Fruit fly (Drosophila melanogaster) whole organism, embryonic: Measurements from ENCODE around the gene CG42329.

Experiments used
- Abd-B ChIP-seq: fragments of 200-800 bp; sonication (Bioruptor generic); optimal IDR thresholded peaks from 2 replicates; lab custom pipeline; 2018; ENCODE audit warnings: missing biosample characterization, mild to moderate bottlenecking, missing genetic modification characterization, moderate library complexity
- B-H2 ChIP-seq: fragments of 200-800 bp; sonication (Bioruptor generic); optimal IDR thresholded peaks from 2 replicates; lab custom pipeline; 2018; ENCODE audit warnings: missing biosample characterization, mild to moderate bottlenecking, missing genetic modification characterization
- Bgb ChIP-seq: fragments of 200-800 bp; sonication (Bioruptor generic); IDR thresholded peaks from 2 replicates; pipeline ENCODE4 v1.3.6; 2022; ENCODE audit warnings: missing biosample characterization, missing genetic modification characterization; ENCODE audit not compliant: partially characterized antibody
- CG10462 ChIP-seq: fragments of 200-800 bp; sonication (Bioruptor generic); optimal IDR thresholded peaks from 2 replicates; lab custom pipeline; 2016; ENCODE audit warnings: missing biosample characterization, missing genetic modification characterization
- CG11456 ChIP-seq: fragments of 200-800 bp; sonication (Bioruptor generic); IDR thresholded peaks from 3 replicates; pipeline ENCODE4 v1.3.6; 2022; ENCODE audit warnings: missing biosample characterization, missing genetic modification characterization
- CG12071 ChIP-seq: fragments of 200-800 bp; sonication (Bioruptor generic); optimal IDR thresholded peaks from 3 replicates; lab custom pipeline; 2018; ENCODE audit warnings: missing biosample characterization, mild to moderate bottlenecking, missing genetic modification characterization
- CG12104 ChIP-seq: fragments of 200-800 bp; sonication (Bioruptor generic); optimal IDR thresholded peaks from 3 replicates; lab custom pipeline; 2016; ENCODE audit warnings: missing biosample characterization, missing genetic modification characterization
- CG12744 ChIP-seq: fragments of 200-800 bp; sonication (Bioruptor generic); optimal IDR thresholded peaks from 2 replicates; lab custom pipeline; 2016; ENCODE audit warnings: missing biosample characterization, missing genetic modification characterization
- CG13624 ChIP-seq: fragments of 200-800 bp; sonication (Bioruptor generic); optimal IDR thresholded peaks from 2 replicates; lab custom pipeline; 2016; ENCODE audit warnings: missing biosample characterization, missing genetic modification characterization
- CG14710 ChIP-seq: fragments of 200-800 bp; sonication (Bioruptor generic); optimal IDR thresholded peaks from 3 replicates; lab custom pipeline; 2019; ENCODE audit warnings: missing biosample characterization, mild to moderate bottlenecking, missing genetic modification characterization, moderate library complexity
- CG15011 ChIP-seq: fragments of 200-800 bp; sonication (Bioruptor generic); optimal IDR thresholded peaks from 3 replicates; lab custom pipeline; 2018; ENCODE audit warnings: missing biosample characterization, mild to moderate bottlenecking, missing genetic modification characterization
- CG1603 ChIP-seq: fragments of 200-800 bp; sonication (Bioruptor generic); optimal IDR thresholded peaks from 2 replicates; lab custom pipeline; 2019; ENCODE audit warnings: missing biosample characterization, mild to moderate bottlenecking, missing genetic modification characterization, moderate library complexity
- CG17829 ChIP-seq: fragments of 200-800 bp; optimal IDR thresholded peaks from 2 replicates; lab custom pipeline; 2019; ENCODE audit warnings: missing biosample characterization, mild to moderate bottlenecking, missing genetic modification characterization, moderate library complexity
- CG17912 ChIP-seq: fragments of 200-800 bp; sonication (Bioruptor generic); optimal IDR thresholded peaks from 2 replicates; lab custom pipeline; 2018; ENCODE audit warnings: missing biosample characterization, mild to moderate bottlenecking, missing genetic modification characterization
- CG1792 ChIP-seq: fragments of 200-800 bp; sonication (Bioruptor generic); optimal IDR thresholded peaks from 2 replicates; lab custom pipeline; 2016; ENCODE audit warnings: missing biosample characterization, missing genetic modification characterization
- CG18764 ChIP-seq: fragments of 200-800 bp; sonication (Bioruptor generic); optimal IDR thresholded peaks from 3 replicates; lab custom pipeline; 2016; ENCODE audit warnings: missing biosample characterization, missing genetic modification characterization
- CG2129 ChIP-seq: fragments of 200-800 bp; sonication (Bioruptor generic); IDR thresholded peaks from 2 replicates; pipeline ENCODE4 v1.3.6; 2022; ENCODE audit warnings: missing biosample characterization, missing genetic modification characterization; ENCODE audit not compliant: partially characterized antibody
- CG2202 ChIP-seq: fragments of 200-800 bp; sonication (Bioruptor generic); optimal IDR thresholded peaks from 2 replicates; lab custom pipeline; 2018; ENCODE audit warnings: missing biosample characterization, mild to moderate bottlenecking, missing genetic modification characterization
- CG31388 ChIP-seq: fragments of 200-800 bp; sonication (Bioruptor generic); optimal IDR thresholded peaks from 2 replicates; lab custom pipeline; 2016; ENCODE audit warnings: missing biosample characterization, missing genetic modification characterization
- CG3838 ChIP-seq: fragments of 200-800 bp; sonication (Bioruptor generic); optimal IDR thresholded peaks from 3 replicates; lab custom pipeline; 2016; ENCODE audit warnings: missing biosample characterization, missing genetic modification characterization
- CG4424 ChIP-seq: fragments of 200-800 bp; sonication (Bioruptor generic); optimal IDR thresholded peaks from 3 replicates; lab custom pipeline; 2016; ENCODE audit warnings: missing biosample characterization, missing genetic modification characterization
- CG5245 ChIP-seq: fragments of 200-800 bp; sonication (Bioruptor generic); optimal IDR thresholded peaks from 3 replicates; lab custom pipeline; 2016; ENCODE audit warnings: missing biosample characterization, missing genetic modification characterization
- CG5953 ChIP-seq: fragments of 200-800 bp; sonication (Bioruptor generic); IDR thresholded peaks from 2 replicates; pipeline ENCODE4 v1.3.6; 2022; ENCODE audit warnings: missing biosample characterization, missing genetic modification characterization
- CG6654 ChIP-seq: fragments of 200-800 bp; sonication (Bioruptor generic); optimal IDR thresholded peaks from 2 replicates; lab custom pipeline; 2017; ENCODE audit warnings: missing biosample characterization, mild to moderate bottlenecking, missing genetic modification characterization
- CG6765 ChIP-seq: fragments of 200-800 bp; sonication (Bioruptor generic); optimal IDR thresholded peaks from 3 replicates; lab custom pipeline; 2017; ENCODE audit warnings: missing biosample characterization, mild to moderate bottlenecking, missing genetic modification characterization
- CG8281 ChIP-seq: fragments of 200-800 bp; sonication (Bioruptor generic); optimal IDR thresholded peaks from 2 replicates; lab custom pipeline; 2018; ENCODE audit warnings: missing biosample characterization, mild to moderate bottlenecking, missing genetic modification characterization, moderate library complexity
- CG8359 ChIP-seq: fragments of 200-800 bp; sonication (Bioruptor generic); optimal IDR thresholded peaks from 2 replicates; lab custom pipeline; 2017; ENCODE audit warnings: missing biosample characterization, mild to moderate bottlenecking, missing genetic modification characterization, borderline replicate concordance
- CG9215 ChIP-seq: fragments of 200-800 bp; sonication (Bioruptor generic); IDR thresholded peaks from 2 replicates; pipeline ENCODE4 v1.3.6; 2022; ENCODE audit warnings: missing biosample characterization, missing genetic modification characterization
- CG9609 ChIP-seq: fragments of 200-800 bp; sonication (Bioruptor generic); optimal IDR thresholded peaks from 3 replicates; lab custom pipeline; 2016; ENCODE audit warnings: missing biosample characterization, missing genetic modification characterization
- CG9932 ChIP-seq: fragments of 200-800 bp; sonication (Bioruptor generic); IDR thresholded peaks from 2 replicates; pipeline ENCODE4 v1.3.6; 2022; ENCODE audit warnings: missing biosample characterization, missing genetic modification characterization
- Chrac-16 ChIP-seq: fragments of 200-800 bp; sonication (Bioruptor generic); optimal IDR thresholded peaks from 3 replicates; lab custom pipeline; 2016; ENCODE audit warnings: missing biosample characterization, missing genetic modification characterization
- Dip2 ChIP-seq: fragments of 200-800 bp; sonication (Bioruptor generic); IDR thresholded peaks from 2 replicates; pipeline ENCODE4 v1.3.6; 2022; ENCODE audit warnings: missing biosample characterization, missing genetic modification characterization
- Elba2 ChIP-seq: fragments of 200-800 bp; sonication (Bioruptor generic); optimal IDR thresholded peaks from 3 replicates; lab custom pipeline; 2016; ENCODE audit warnings: missing biosample characterization, missing genetic modification characterization
- H2.0 ChIP-seq: fragments of 200-800 bp; sonication (Bioruptor generic); IDR thresholded peaks from 2 replicates; pipeline ENCODE4 v1.3.6; 2022; ENCODE audit warnings: missing biosample characterization, missing genetic modification characterization
- Sox102F ChIP-seq: fragments of 200-800 bp; sonication (Bioruptor generic); optimal IDR thresholded peaks from 2 replicates; lab custom pipeline; 2018; ENCODE audit warnings: missing biosample characterization, mild to moderate bottlenecking, missing genetic modification characterization, moderate library complexity
- YL-1 ChIP-seq: fragments of 200-800 bp; sonication (Bioruptor generic); optimal IDR thresholded peaks from 3 replicates; lab custom pipeline; 2017; ENCODE audit warnings: missing biosample characterization, mild to moderate bottlenecking, missing genetic modification characterization
- bcd ChIP-seq: fragments of 200-800 bp; sonication (Bioruptor generic); optimal IDR thresholded peaks from 2 replicates; lab custom pipeline; 2017; ENCODE audit warnings: missing biosample characterization, mild to moderate bottlenecking, missing genetic modification characterization
- dati ChIP-seq: fragments of 200-800 bp; sonication (Bioruptor generic); IDR thresholded peaks from 2 replicates; pipeline ENCODE4 v1.3.6; 2022; ENCODE audit warnings: missing biosample characterization, missing genetic modification characterization
- disco-r ChIP-seq: fragments of 200-800 bp; sonication (Bioruptor generic); optimal IDR thresholded peaks from 2 replicates; lab custom pipeline; 2016; ENCODE audit warnings: missing biosample characterization, missing genetic modification characterization
- gem ChIP-seq: fragments of 200-800 bp; sonication (Bioruptor generic); optimal IDR thresholded peaks from 2 replicates; lab custom pipeline; 2019; ENCODE audit warnings: missing biosample characterization, mild to moderate bottlenecking, missing genetic modification characterization, moderate library complexity
- kah ChIP-seq: fragments of 200-800 bp; sonication (Bioruptor generic); optimal IDR thresholded peaks from 2 replicates; lab custom pipeline; 2018; ENCODE audit warnings: missing biosample characterization, mild to moderate bottlenecking, missing genetic modification characterization
- knrl ChIP-seq: fragments of 200-800 bp; sonication (Bioruptor generic); IDR thresholded peaks from 3 replicates; pipeline ENCODE4 v1.3.6; 2022; ENCODE audit warnings: missing biosample characterization, missing genetic modification characterization; ENCODE audit not compliant: partially characterized antibody
- lilli ChIP-seq: fragments of 200-800 bp; sonication (Bioruptor generic); optimal IDR thresholded peaks from 3 replicates; lab custom pipeline; 2016; ENCODE audit warnings: missing biosample characterization, missing genetic modification characterization
- lov ChIP-seq, 2 experiments: fragments of 200-800 bp in 1 of 2; fragments of >200 bp in 1 of 2; sonication (Bioruptor generic) in 1 of 2; IDR thresholded peaks in 1 of 2; optimal IDR thresholded peaks in 1 of 2; 2 replicates in 1 of 2; 3 replicates in 1 of 2; pipeline versions ENCODE4 v1.3.6 to Lab custom; 2017 to 2022; ENCODE audit warnings: missing biosample characterization in 1 of 2, missing genetic modification characterization in 1 of 2
- nerfin-2 ChIP-seq: fragments of 200-800 bp; sonication (Bioruptor generic); IDR thresholded peaks from 2 replicates; pipeline ENCODE4 v1.3.6; 2022; ENCODE audit warnings: missing biosample characterization, missing genetic modification characterization; ENCODE audit not compliant: partially characterized antibody
- otp ChIP-seq: fragments of 200-800 bp; sonication (Bioruptor generic); IDR thresholded peaks from 3 replicates; pipeline ENCODE4, ENCODE4 v1.3.6; 2022; ENCODE audit warnings: missing biosample characterization, missing genetic modification characterization
- pnt ChIP-seq: fragments of 200-800 bp; sonication (Bioruptor generic); optimal IDR thresholded peaks from 3 replicates; lab custom pipeline; 2016; ENCODE audit warnings: missing biosample characterization, missing genetic modification characterization
- tgo ChIP-seq: fragments of 200-800 bp; sonication (Bioruptor generic); IDR thresholded peaks from 3 replicates; pipeline ENCODE4 v1.3.6; 2022; ENCODE audit warnings: missing biosample characterization, missing genetic modification characterization
- tin ChIP-seq: fragments of 200-800 bp; sonication (Bioruptor generic); optimal IDR thresholded peaks from 3 replicates; lab custom pipeline; 2016; ENCODE audit warnings: missing biosample characterization, missing genetic modification characterization
- trh ChIP-seq: fragments of 200-800 bp; sonication (Bioruptor generic); optimal IDR thresholded peaks from 2 replicates; lab custom pipeline; 2016; ENCODE audit warnings: missing biosample characterization, missing genetic modification characterization
- tup ChIP-seq: fragments of 200-800 bp; sonication (Bioruptor generic); optimal IDR thresholded peaks from 2 replicates; lab custom pipeline; 2016; ENCODE audit warnings: missing biosample characterization, mild to moderate bottlenecking, missing genetic modification characterization, moderate library complexity

Gene CG42329

DNA sequence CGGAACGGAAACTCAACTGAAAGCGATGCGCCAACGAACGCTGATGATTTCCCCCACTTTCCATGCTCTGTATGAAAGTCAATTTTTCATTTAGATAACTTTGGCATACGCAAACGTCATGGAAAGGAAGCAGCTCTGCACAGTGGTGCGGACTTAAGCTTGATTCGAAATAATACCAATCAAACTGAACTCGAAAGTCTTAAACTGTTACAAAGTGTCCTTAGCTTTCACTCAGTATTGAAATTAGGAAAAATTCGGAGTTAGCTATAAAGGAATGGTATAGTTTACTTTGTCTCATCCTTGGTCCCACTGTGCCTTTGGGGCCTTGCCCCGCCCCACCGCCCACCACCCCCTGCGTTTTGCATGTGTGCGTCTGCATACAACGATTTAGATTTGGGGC is 11.7 kb upstream of the CG42329 start (continued):
- TF ChIP-seq CG2129 (GFP tag; lab: Robert Waterston, UW), result no peak
- no peak for TF ChIP-seq CG10462
- TF ChIP-seq CG15011 (GFP tag; lab: Kevin White, UChicago), result no peak
- peak; percentile 70; the same call in 2 of the 3 replicates for TF ChIP-seq otp
- TF ChIP-seq CG12104 (GFP tag; lab: Kevin White, UChicago), result no peak
- TF ChIP-seq CG8359, result no peak
- TF ChIP-seq disco-r (GFP tag; lab: Kevin White, UChicago), result no peak
- TF ChIP-seq CG9932 (GFP tag; lab: Robert Waterston, UW), result peak; percentile 72
- TF ChIP-seq pnt (GFP tag; lab: Kevin White, UChicago), result no peak
- TF ChIP-seq CG9215 (GFP tag; lab: Robert Waterston, UW), result peak; percentile 55
- no peak for TF ChIP-seq tup
- TF ChIP-seq Chrac-16, result no peak
- peak; percentile 73 for TF ChIP-seq CG1603 (tag; lab: Kevin White, UChicago)
- peak; percentile 29 for TF ChIP-seq lilli (GFP tag; lab: Kevin White, UChicago)
- TF ChIP-seq CG17829, result no peak
- TF ChIP-seq kah (GFP tag; lab: Kevin White, UChicago), result no peak
- no peak for TF ChIP-seq CG13624 (GFP tag; lab: Kevin White, UChicago)
- TF ChIP-seq tgo (GFP tag; lab: Robert Waterston, UW), result peak; percentile 54; the same call in 2 of the 3 replicates
- TF ChIP-seq CG5245 (GFP tag; lab: Kevin White, UChicago), result no peak
- TF ChIP-seq bcd, result peak; percentile 38
- peak; percentile 23 for TF ChIP-seq Abd-B (GFP tag; lab: Kevin White, UChicago)
- TF ChIP-seq CG6654 (GFP tag; lab: Kevin White, UChicago), result no peak
- TF ChIP-seq nerfin-2 (GFP tag; lab: Robert Waterston, UW), result no peak
- TF ChIP-seq CG4424 (GFP tag; lab: Kevin White, UChicago), result no peak
- TF ChIP-seq Elba2 (GFP tag; lab: Kevin White, UChicago), result no peak
- no peak for TF ChIP-seq tin (GFP tag; lab: Kevin White, UChicago)
- no peak for TF ChIP-seq CG18764 (GFP tag; lab: Kevin White, UChicago)
- TF ChIP-seq CG5953 (GFP tag; lab: Robert Waterston, UW), result peak; percentile 49; the same call in 1 of the 2 replicates
- no peak for TF ChIP-seq CG12744 (GFP tag; lab: Kevin White, UChicago)
- TF ChIP-seq CG1792 (GFP tag; lab: Kevin White, UChicago), result no peak
- TF ChIP-seq Dip2 (GFP tag; lab: Robert Waterston, UW), result peak; percentile 24; the same call in 1 of the 2 replicates
- peak; percentile 2 for TF ChIP-seq CG9609 (GFP tag; lab: Kevin White, UChicago)
- TF ChIP-seq YL-1, result no peak
- TF ChIP-seq CG6765, result no peak
- peak; percentile 66 for TF ChIP-seq Sox102F (GFP tag; lab: Kevin White, UChicago)
- no peak for TF ChIP-seq CG17912
- TF ChIP-seq CG8281, result no peak
- no peak for TF ChIP-seq CG14710 (tag; lab: Kevin White, UChicago)
- no peak for TF ChIP-seq dati (GFP tag; lab: Robert Waterston, UW)
- TF ChIP-seq gem (tag; lab: Kevin White, UChicago), result peak; percentile 68
- TF ChIP-seq trh, result no peak
- TF ChIP-seq CG2202 (tag; lab: Kevin White, UChicago), result no peak
- peak; percentile 59; the same call in 1 of the 2 replicates for TF ChIP-seq H2.0
- no peak for TF ChIP-seq CG31388
- TF ChIP-seq lov (optimal IDR thresholded peaks at IDR 0.05; lab: Kevin White, UChicago), result no peak
- TF ChIP-seq lov (GFP tag; IDR thresholded peaks at IDR 0.05; lab: Robert Waterston, UW), result 0 out of 3 replicates have a peak, but pooled peaks have one; percentile 25
- TF ChIP-seq CG3838 (GFP tag; lab: Kevin White, UChicago), result no peak
- peak; percentile 16 for TF ChIP-seq CG12071
- TF ChIP-seq knrl (GFP tag; lab: Robert Waterston, UW), result no peak
- TF ChIP-seq Bgb, result no peak
- no peak for TF ChIP-seq B-H2
- peak; percentile 63; the same call in 2 of the 3 replicates for TF ChIP-seq CG11456 (GFP tag; lab: Robert Waterston, UW)
